Fruit fly (Drosophila melanogaster) whole organism, wandering third instar larva: ENCODE data around the gene RpL8.

Experiments
- Abd-B ChIP-seq: fragments of >200 bp; optimal IDR thresholded peaks from 2 replicates; lab custom pipeline; 2017; ENCODE audit warnings: missing biosample characterization, missing genetic modification characterization
- CG32264 ChIP-seq: fragments of 200-800 bp; sonication (Bioruptor generic); optimal IDR thresholded peaks from 2 replicates; lab custom pipeline; 2016; ENCODE audit warnings: missing biosample characterization, missing genetic modification characterization
- CG9705 ChIP-seq: fragments of 200-800 bp; sonication (Bioruptor generic); optimal IDR thresholded peaks from 2 replicates; lab custom pipeline; 2018; ENCODE audit warnings: missing biosample characterization, mild to moderate bottlenecking, missing genetic modification characterization
- CrebA ChIP-seq: fragments of 200-800 bp; sonication (Bioruptor generic); optimal IDR thresholded peaks from 2 replicates; lab custom pipeline; 2016; ENCODE audit warnings: missing biosample characterization, mild to moderate bottlenecking, missing genetic modification characterization, borderline replicate concordance
- Dfd ChIP-seq: fragments of >200 bp; optimal IDR thresholded peaks from 2 replicates; lab custom pipeline; 2017; ENCODE audit warnings: missing biosample characterization, missing genetic modification characterization
- Dif ChIP-seq: fragments of 200-275, 200-300 bp; sonication (Bioruptor generic); optimal IDR thresholded peaks from 2 replicates; lab custom pipeline; 2018; ENCODE audit warnings: missing biosample characterization, missing genetic modification characterization; ENCODE audit not compliant: partially characterized antibody
- GATAd ChIP-seq: sonication (Bioruptor generic); optimal IDR thresholded peaks from 2 replicates; lab custom pipeline; 2016; ENCODE audit warnings: missing biosample characterization, missing genetic modification characterization
- HLH106 ChIP-seq: fragments of 200-800 bp; optimal IDR thresholded peaks from 3 replicates; lab custom pipeline; 2019; ENCODE audit warnings: missing biosample characterization, mild to moderate bottlenecking, missing genetic modification characterization, moderate library complexity
- Hnf4 ChIP-seq: fragments of 200-800 bp; sonication (Bioruptor generic); optimal IDR thresholded peaks from 2 replicates; lab custom pipeline; 2016; ENCODE audit warnings: missing biosample characterization, mild to moderate bottlenecking, missing genetic modification characterization
- Hr78 ChIP-seq: fragments of >200 bp; optimal IDR thresholded peaks from 2 replicates; lab custom pipeline; 2017; ENCODE audit warnings: missing biosample characterization, missing genetic modification characterization
- Hr83 ChIP-seq: fragments of 200-300 bp; sonication (Bioruptor generic); optimal IDR thresholded peaks from 2 replicates; lab custom pipeline; 2016; ENCODE audit warnings: missing biosample characterization, mild to moderate bottlenecking, missing genetic modification characterization, moderate library complexity; ENCODE audit not compliant: poor library complexity, severe bottlenecking
- Jra ChIP-seq: sonication (Bioruptor generic); optimal IDR thresholded peaks from 2 replicates; lab custom pipeline; 2016; ENCODE audit warnings: missing biosample characterization, missing genetic modification characterization
- Mio ChIP-seq: sonication (Bioruptor generic); optimal IDR thresholded peaks from 2 replicates; lab custom pipeline; 2016; ENCODE audit warnings: missing biosample characterization, missing genetic modification characterization
- Myc ChIP-seq: fragments of >200 bp; optimal IDR thresholded peaks from 2 replicates; lab custom pipeline; 2017
- N ChIP-seq: fragments of >200 bp; optimal IDR thresholded peaks from 2 replicates; lab custom pipeline; 2018; ENCODE audit warnings: missing biosample characterization, missing external identifiers, missing genetic modification characterization
- OdsH ChIP-seq: fragments of 200-800 bp; sonication (Bioruptor generic); optimal IDR thresholded peaks from 2 replicates; lab custom pipeline; 2016; ENCODE audit warnings: missing biosample characterization, mild to moderate bottlenecking, missing genetic modification characterization
- Rel ChIP-seq, 2 experiments: fragments of 200-800 bp; sonication (Bioruptor generic) in 1 of 2; optimal IDR thresholded peaks; 2 replicates in 1 of 2; 3 replicates in 1 of 2; lab custom pipeline; 2016 to 2019; ENCODE audit warnings: mild to moderate bottlenecking in 2 of 2, missing biosample characterization in 2 of 2, missing genetic modification characterization in 2 of 2, moderate library complexity in 1 of 2
- Sp1 ChIP-seq: fragments of 200-800 bp; sonication (Bioruptor generic); optimal IDR thresholded peaks from 3 replicates; lab custom pipeline; 2019; ENCODE audit warnings: missing biosample characterization, mild to moderate bottlenecking, missing genetic modification characterization, moderate library complexity
- Vsx2 ChIP-seq: fragments of 200-300, 225-300 bp; sonication (Bioruptor generic); optimal IDR thresholded peaks from 2 replicates; lab custom pipeline; 2018; ENCODE audit warnings: missing biosample characterization, missing genetic modification characterization; ENCODE audit not compliant: partially characterized antibody
- br ChIP-seq: fragments of 200-800 bp; sonication (Bioruptor generic); optimal IDR thresholded peaks from 2 replicates; lab custom pipeline; 2016; ENCODE audit warnings: missing biosample characterization, missing genetic modification characterization
- brk ChIP-seq: fragments of 200-800 bp; sonication (Bioruptor generic); optimal IDR thresholded peaks from 2 replicates; lab custom pipeline; 2016; ENCODE audit warnings: missing biosample characterization, mild to moderate bottlenecking, missing genetic modification characterization
- dl ChIP-seq, 2 experiments: fragments of 175-275, 200-275 bp in 1 of 2; fragments of 200-275 bp in 1 of 2; sonication (Bioruptor generic); optimal IDR thresholded peaks; lab custom pipeline; 2018; ENCODE audit warnings: mild to moderate bottlenecking in 2 of 2, missing biosample characterization in 2 of 2, missing genetic modification characterization in 2 of 2, moderate library complexity in 2 of 2; ENCODE audit not compliant: partially characterized antibody in 2 of 2, insufficient read depth in 1 of 2
- dmrt93B ChIP-seq: fragments of 200-800 bp; sonication (Bioruptor generic); optimal IDR thresholded peaks from 2 replicates; lab custom pipeline; 2018; ENCODE audit warnings: missing biosample characterization, mild to moderate bottlenecking, missing genetic modification characterization
- dsf ChIP-seq: sonication (Bioruptor generic); optimal IDR thresholded peaks from 2 replicates; lab custom pipeline; 2016; ENCODE audit warnings: missing biosample characterization, missing genetic modification characterization, borderline replicate concordance
- ey ChIP-seq: fragments of 200-800 bp; sonication (Bioruptor generic); optimal IDR thresholded peaks from 2 replicates; lab custom pipeline; 2016; ENCODE audit warnings: missing biosample characterization, missing genetic modification characterization
- foxo ChIP-seq, 2 experiments: fragments of 200-800 bp; sonication (Bioruptor generic); optimal IDR thresholded peaks; 2 replicates in 1 of 2; 3 replicates in 1 of 2; lab custom pipeline; 2016 to 2017; ENCODE audit warnings: missing biosample characterization in 2 of 2, missing genetic modification characterization in 2 of 2
- fru ChIP-seq: fragments of 200-800 bp; sonication (Bioruptor generic); optimal IDR thresholded peaks from 3 replicates; lab custom pipeline; 2016; ENCODE audit warnings: missing biosample characterization, mild to moderate bottlenecking, missing genetic modification characterization
- h ChIP-seq: fragments of 200-800 bp; sonication (Bioruptor generic); optimal IDR thresholded peaks from 3 replicates; lab custom pipeline; 2016; ENCODE audit warnings: missing biosample characterization, mild to moderate bottlenecking, missing genetic modification characterization
- jim ChIP-seq: fragments of 175-275, 200-325 bp; sonication (Bioruptor generic); optimal IDR thresholded peaks from 2 replicates; lab custom pipeline; 2016; ENCODE audit warnings: missing biosample characterization, mild to moderate bottlenecking, missing genetic modification characterization
- lola ChIP-seq: fragments of >200 bp; optimal IDR thresholded peaks from 2 replicates; lab custom pipeline; 2017; ENCODE audit warnings: missing biosample characterization, missing genetic modification characterization
- pan ChIP-seq: fragments of >200 bp; optimal IDR thresholded peaks from 2 replicates; lab custom pipeline; 2017
- psq ChIP-seq: fragments of 200-800 bp; sonication (Bioruptor generic); optimal IDR thresholded peaks from 3 replicates; lab custom pipeline; 2017; ENCODE audit warnings: missing biosample characterization, mild to moderate bottlenecking, missing genetic modification characterization, moderate library complexity
- rgr ChIP-seq: fragments of 200-800 bp; sonication (Bioruptor generic); optimal IDR thresholded peaks from 3 replicates; lab custom pipeline; 2016; ENCODE audit warnings: missing biosample characterization, mild to moderate bottlenecking, missing genetic modification characterization
- sage ChIP-seq: fragments of 200-800 bp; sonication (Bioruptor generic); optimal IDR thresholded peaks from 2 replicates; lab custom pipeline; 2016; ENCODE audit warnings: missing biosample characterization, mild to moderate bottlenecking, missing genetic modification characterization
- sv ChIP-seq: fragments of 200-800 bp; sonication (Bioruptor generic); optimal IDR thresholded peaks from 3 replicates; lab custom pipeline; 2016; ENCODE audit warnings: missing biosample characterization, missing genetic modification characterization
- tai ChIP-seq: sonication (Bioruptor generic); optimal IDR thresholded peaks from 2 replicates; lab custom pipeline; 2016; ENCODE audit warnings: missing biosample characterization, missing genetic modification characterization
- usp ChIP-seq: fragments of >200 bp; optimal IDR thresholded peaks from 2 replicates; lab custom pipeline; 2017; ENCODE audit warnings: missing biosample characterization, missing genetic modification characterization
- woc ChIP-seq: sonication (Bioruptor generic); optimal IDR thresholded peaks from 2 replicates; lab custom pipeline; 2016; ENCODE audit warnings: missing biosample characterization, mild to moderate bottlenecking, missing genetic modification characterization

Gene RpL8

dm6 chr3L:2584827-2585226 is 2.4 kb upstream of the RpL8 start:
- TF ChIP-seq Rel (GFP tag; optimal IDR thresholded peaks at IDR 0.05; lab: Kevin White, UChicago) (no peak), Rel (tag; optimal IDR thresholded peaks at IDR 0.05; lab: Kevin White, UChicago) (peak; percentile 74), Hr83 (GFP tag; lab: Kevin White, UChicago) (no peak)

- no peak for TF ChIP-seq Hnf4 (GFP tag; lab: Kevin White, UChicago)
- TF ChIP-seq N (GFP tag; lab: Kevin White, UChicago), result peak; percentile 71
- TF ChIP-seq Mio (GFP tag; lab: Kevin White, UChicago), result no peak
- peak; percentile 1 for TF ChIP-seq HLH106 (tag; lab: Kevin White, UChicago)
- TF ChIP-seq CG9705, result no peak
- TF ChIP-seq Dfd (GFP tag; lab: Kevin White, UChicago), result no peak
- TF ChIP-seq tai (GFP tag; lab: Kevin White, UChicago), result peak; percentile 17
- peak; percentile 59 for TF ChIP-seq psq (GFP tag; lab: Kevin White, UChicago)
- TF ChIP-seq sage (GFP tag; lab: Kevin White, UChicago), result no peak
- no peak for TF ChIP-seq GATAd
- TF ChIP-seq Sp1 (GFP tag; lab: Kevin White, UChicago), result peak; percentile 69
- no peak for TF ChIP-seq br (GFP tag; lab: Kevin White, UChicago)
- no peak for TF ChIP-seq Hr83 (GFP tag; lab: Kevin White, UChicago)
- TF ChIP-seq brk, result no peak
- no peak for TF ChIP-seq dmrt93B (GFP tag; lab: Kevin White, UChicago)
- no peak for TF ChIP-seq jim (GFP tag; lab: Kevin White, UChicago)
- peak; percentile 42 for TF ChIP-seq h
- no peak for TF ChIP-seq Abd-B
- no peak for TF ChIP-seq ey (GFP tag; lab: Kevin White, UChicago)
- TF ChIP-seq sv (GFP tag; lab: Kevin White, UChicago), result no peak
- no peak for TF ChIP-seq CrebA
- peak; percentile 3 for TF ChIP-seq woc (GFP tag; lab: Kevin White, UChicago)
- no peak for TF ChIP-seq Hr78
- TF ChIP-seq OdsH, result no peak
- no peak for TF ChIP-seq fru
- no peak for TF ChIP-seq foxo (GFP tag; optimal IDR thresholded peaks at IDR 0.05; lab: Kevin White, UChicago)
- peak; percentile 27 for TF ChIP-seq Jra (GFP tag; lab: Kevin White, UChicago)
- TF ChIP-seq pan, result no peak
- TF ChIP-seq Dif (GFP tag; lab: Kevin White, UChicago), result peak; percentile 76
- TF ChIP-seq dsf (GFP tag; lab: Kevin White, UChicago), result no peak
- TF ChIP-seq Rel (GFP tag; optimal IDR thresholded peaks at IDR 0.05; lab: Kevin White, UChicago), result no peak
- TF ChIP-seq Rel (tag; optimal IDR thresholded peaks at IDR 0.05; lab: Kevin White, UChicago), result peak; percentile 91
- peak; percentile 9 to 81 for TF ChIP-seq dl (GFP tag; optimal IDR thresholded peaks at IDR 0.05; lab: Kevin White, UChicago; ENCODE audit: insufficient read depth in 1 of 2, partially characterized antibody in 2 of 2)
- no peak for TF ChIP-seq Myc (lab: Kevin White, UChicago)
- no peak for TF ChIP-seq CG32264 (GFP tag; lab: Kevin White, UChicago)
- peak; percentile 14 for TF ChIP-seq rgr (GFP tag; lab: Kevin White, UChicago)
- no peak for TF ChIP-seq Vsx2
- TF ChIP-seq lola, result peak; percentile 31
- TF ChIP-seq usp (GFP tag; lab: Kevin White, UChicago), result no peak
- TF ChIP-seq, all 38 proteins: peak for 13
These were observed 1.2 kb upstream of the RpL8 start, which contains the start of gene msn for dm6 chr3L:2585794-2586741. Gene msn (minus strand): TSS chr3L:2586540.
